Fruit fly (Drosophila melanogaster) whole organism, adult: Measurements from ENCODE around the gene NijC.

ENCODE experiments used
- CG11617 ChIP-seq: fragments of 200-800 bp; sonication (Bioruptor generic); optimal IDR thresholded peaks from 2 replicates; lab custom pipeline; 2017; ENCODE audit warnings: mild to moderate bottlenecking, missing biosample characterization, missing genetic modification reagents, missing genetic modification characterization
- CG12768 ChIP-seq: fragments of 200-800 bp; sonication (Bioruptor generic); optimal IDR thresholded peaks from 2 replicates; lab custom pipeline; 2017; ENCODE audit warnings: missing biosample characterization, missing genetic modification characterization, mild to moderate bottlenecking, moderate library complexity, missing genetic modification reagents
- CG14711 ChIP-seq: fragments of 200-800 bp; sonication (Bioruptor generic); optimal IDR thresholded peaks from 2 replicates; lab custom pipeline; 2018; ENCODE audit warnings: missing biosample characterization, mild to moderate bottlenecking, missing genetic modification characterization, moderate library complexity
- CG1620 ChIP-seq: fragments of 200-800 bp; sonication (Bioruptor generic); optimal IDR thresholded peaks from 2 replicates; lab custom pipeline; 2016; ENCODE audit warnings: missing biosample characterization, missing genetic modification characterization
- CG33017 ChIP-seq: fragments of 200-800 bp; sonication (Bioruptor generic); optimal IDR thresholded peaks from 2 replicates; lab custom pipeline; 2018; ENCODE audit warnings: missing biosample characterization, mild to moderate bottlenecking, missing genetic modification characterization, moderate library complexity
- CG5204 ChIP-seq: fragments of 200-800 bp; sonication (Bioruptor generic); optimal IDR thresholded peaks from 2 replicates; lab custom pipeline; 2016; ENCODE audit warnings: missing biosample characterization, missing genetic modification characterization
- CG7045 ChIP-seq: fragments of 200-800 bp; sonication (Bioruptor generic); optimal IDR thresholded peaks from 2 replicates; lab custom pipeline; 2017; ENCODE audit warnings: missing biosample characterization, mild to moderate bottlenecking, missing genetic modification characterization
- CG7101 ChIP-seq: fragments of 200-800 bp; sonication (Bioruptor generic); optimal IDR thresholded peaks from 2 replicates; lab custom pipeline; 2018; ENCODE audit warnings: missing biosample characterization, mild to moderate bottlenecking, missing genetic modification characterization, moderate library complexity
- Clk ChIP-seq: fragments of 200-800 bp; sonication (Bioruptor generic); optimal IDR thresholded peaks from 2 replicates; lab custom pipeline; 2017; ENCODE audit warnings: missing biosample characterization, missing genetic modification characterization
- Crg-1 ChIP-seq: fragments of 200-800 bp; sonication (Bioruptor generic); optimal IDR thresholded peaks from 2 replicates; lab custom pipeline; 2016; ENCODE audit warnings: missing biosample characterization, missing genetic modification characterization
- Hr96 ChIP-seq: fragments of 200-800 bp; sonication (Bioruptor generic); optimal IDR thresholded peaks from 2 replicates; lab custom pipeline; 2016; ENCODE audit warnings: missing biosample characterization, missing genetic modification characterization
- Mnt ChIP-seq: fragments of 200-800 bp; sonication (Bioruptor generic); optimal IDR thresholded peaks from 2 replicates; lab custom pipeline; 2016; ENCODE audit warnings: missing biosample characterization, mild to moderate bottlenecking, missing genetic modification characterization
- bab1 ChIP-seq: fragments of 200-800 bp; sonication (Bioruptor generic); optimal IDR thresholded peaks from 3 replicates; lab custom pipeline; 2019; ENCODE audit warnings: missing biosample characterization, mild to moderate bottlenecking, missing genetic modification characterization, moderate library complexity
- cic ChIP-seq: fragments of 200-800 bp; sonication (Bioruptor generic); optimal IDR thresholded peaks from 2 replicates; lab custom pipeline; 2017; ENCODE audit warnings: missing biosample characterization, mild to moderate bottlenecking, missing genetic modification characterization, moderate library complexity
- cnc ChIP-seq, 2 experiments: fragments of >200 bp; optimal IDR thresholded peaks; 2 replicates each; lab custom pipeline; 2017
- kay ChIP-seq: fragments of 200-800 bp; sonication (Bioruptor generic); peaks from one replicate; lab custom pipeline; 2016; ENCODE audit warnings: missing biosample characterization, missing genetic modification characterization, borderline replicate concordance
- ovo ChIP-seq: fragments of 200-800 bp; sonication (Bioruptor generic); optimal IDR thresholded peaks from 2 replicates; lab custom pipeline; 2016; ENCODE audit warnings: missing biosample characterization, missing genetic modification characterization
- pad ChIP-seq: fragments of 200-800 bp; sonication (Bioruptor generic); optimal IDR thresholded peaks from 3 replicates; lab custom pipeline; 2017; ENCODE audit warnings: missing biosample characterization, missing genetic modification characterization, mild to moderate bottlenecking, moderate library complexity, missing genetic modification reagents
- tj ChIP-seq: fragments of 200-800 bp; sonication (Bioruptor generic); optimal IDR thresholded peaks from 3 replicates; lab custom pipeline; 2017; ENCODE audit warnings: missing biosample characterization, mild to moderate bottlenecking, missing genetic modification characterization, moderate library complexity
- toe ChIP-seq: fragments of 200-800 bp; sonication (Bioruptor generic); optimal IDR thresholded peaks from 2 replicates; lab custom pipeline; 2016; ENCODE audit warnings: missing biosample characterization, missing genetic modification characterization

Gene NijC

DNA sequence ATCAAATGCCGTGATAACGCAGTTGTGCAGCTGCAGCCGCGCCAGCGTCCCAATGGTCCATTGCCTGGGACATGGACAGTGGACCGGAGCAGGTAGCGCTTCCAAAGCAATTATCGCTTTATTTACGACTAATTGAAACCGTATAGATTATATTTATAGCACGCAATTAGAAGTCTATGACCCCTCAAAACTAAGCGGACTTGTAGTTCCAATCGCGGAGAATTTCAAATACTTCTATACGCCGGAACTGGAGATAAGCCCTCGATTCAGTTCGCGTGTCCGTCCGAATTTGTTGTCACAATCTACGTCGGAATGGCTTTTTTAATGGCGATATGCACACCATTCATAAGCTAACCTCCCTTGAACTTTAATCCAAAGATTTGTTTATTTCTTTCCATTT is 9.6 kb upstream of the NijC start:
- TF ChIP-seq CG33017 (tag; lab: Kevin White, UChicago) (no peak), cic (GFP tag; lab: Kevin White, UChicago) (no peak), CG1620 (GFP tag; lab: Kevin White, UChicago) (no peak), Crg-1 (no peak), cnc (optimal IDR thresholded peaks at IDR 0.05; lab: Kevin White, UChicago) (no peak), pad (GFP tag; lab: Kevin White, UChicago) (no peak), CG5204 (GFP tag; lab: Kevin White, UChicago) (no peak), CG7045 (GFP tag; lab: Kevin White, UChicago) (peak; percentile 20), tj (GFP tag; lab: Kevin White, UChicago) (no peak), CG14711 (tag; lab: Kevin White, UChicago) (peak; percentile 15), CG12768 (GFP tag; lab: Kevin White, UChicago) (no peak), bab1 (GFP tag; lab: Kevin White, UChicago) (no peak), ovo (GFP tag; lab: Kevin White, UChicago) (no peak), Hr96 (GFP tag; lab: Kevin White, UChicago) (no peak), CG11617 (GFP tag; lab: Kevin White, UChicago) (no peak), Mnt (GFP tag; lab: Kevin White, UChicago) (no peak), CG7101 (tag; lab: Kevin White, UChicago) (peak; percentile 36), toe (no peak), Clk (GFP tag; lab: Kevin White, UChicago) (no peak), kay (no peak)

DNA sequence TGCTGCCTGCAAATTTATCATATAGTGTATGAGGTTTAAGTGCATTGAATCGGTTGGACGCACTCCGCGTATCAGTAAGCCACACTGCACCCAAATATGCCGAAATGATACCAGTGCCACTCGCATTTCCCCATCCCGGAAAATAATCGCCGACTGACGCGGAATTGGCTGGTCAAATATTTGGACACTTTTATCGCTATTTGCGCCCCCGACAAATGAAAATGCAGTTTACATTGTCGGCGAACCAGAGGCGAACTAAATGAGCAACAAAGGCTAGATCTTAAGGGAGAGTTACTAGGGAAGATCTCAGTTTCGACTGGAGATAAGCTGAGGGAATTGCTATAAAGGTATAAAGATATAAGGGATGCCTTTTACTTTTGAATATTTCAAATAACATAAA is 6.8 kb upstream of the NijC start:
- peak; percentile 54 for TF ChIP-seq CG12768 (GFP tag; lab: Kevin White, UChicago)
- TF ChIP-seq CG7045 (GFP tag; lab: Kevin White, UChicago): peak; percentile 44
- no peak for TF ChIP-seq Mnt (GFP tag; lab: Kevin White, UChicago)
- peak; percentile 41 for TF ChIP-seq CG7101 (tag; lab: Kevin White, UChicago)
- TF ChIP-seq CG14711 (tag; lab: Kevin White, UChicago): peak; percentile 6
- TF ChIP-seq cic (GFP tag; lab: Kevin White, UChicago): peak; percentile 22
- TF ChIP-seq cnc (optimal IDR thresholded peaks at IDR 0.05; lab: Kevin White, UChicago): no peak
- TF ChIP-seq tj (GFP tag; lab: Kevin White, UChicago): no peak
- TF ChIP-seq CG1620 (GFP tag; lab: Kevin White, UChicago): no peak
- peak; percentile 5 for TF ChIP-seq Crg-1
- peak; percentile 10 for TF ChIP-seq CG33017 (tag; lab: Kevin White, UChicago)
- TF ChIP-seq pad (GFP tag; lab: Kevin White, UChicago): peak; percentile 17

DNA sequence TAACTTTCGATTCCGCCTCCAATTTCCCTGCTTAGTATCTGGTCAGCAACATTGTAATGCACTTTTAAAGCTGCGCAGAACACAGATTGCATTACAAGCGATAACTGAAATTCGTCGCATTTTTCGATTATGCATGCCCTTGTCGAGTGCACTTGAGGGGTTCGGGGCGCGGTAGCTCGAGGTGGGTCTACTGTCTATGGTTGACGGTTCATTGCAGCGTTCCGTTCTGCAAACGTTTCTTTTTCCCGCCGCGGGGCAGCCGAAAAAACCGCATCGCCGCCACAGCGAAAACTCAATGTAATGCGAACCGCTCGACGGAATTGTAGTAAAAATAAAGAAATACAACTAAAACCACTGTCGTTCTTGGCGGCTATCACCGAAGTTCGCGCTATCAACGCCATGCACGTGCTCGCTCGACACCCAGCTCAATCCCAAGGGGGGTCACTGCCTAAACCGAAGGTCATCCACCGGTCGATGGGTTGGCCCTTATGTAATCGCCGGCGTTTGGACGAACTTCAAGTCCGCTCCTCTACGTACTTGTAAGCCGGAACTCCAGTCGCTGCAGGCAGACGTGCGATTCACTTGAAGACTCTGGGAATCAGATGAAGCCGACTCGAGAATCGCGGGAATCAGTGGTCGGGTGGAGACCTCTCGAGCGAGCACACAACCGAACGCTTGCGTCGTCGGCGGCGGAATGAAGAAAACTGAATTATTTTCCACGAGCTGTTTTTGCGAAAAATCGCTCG is 6.1 kb upstream of the NijC start, which contains the start of gene kar:
TSS of gene kar (minus strand) at position 696 of the 746 bp plus-strand sequence.
- TF ChIP-seq tj (GFP tag; lab: Kevin White, UChicago) (peak; percentile 100), kay (no peak), CG14711 (tag; lab: Kevin White, UChicago) (no peak), CG33017 (tag; lab: Kevin White, UChicago) (peak; percentile 15), cnc (optimal IDR thresholded peaks at IDR 0.05; lab: Kevin White, UChicago) (no peak), pad (GFP tag; lab: Kevin White, UChicago) (no peak), CG12768 (GFP tag; lab: Kevin White, UChicago) (no peak), CG11617 (GFP tag; lab: Kevin White, UChicago) (no peak), Crg-1 (no peak), bab1 (GFP tag; lab: Kevin White, UChicago) (no peak), CG1620 (GFP tag; lab: Kevin White, UChicago) (no peak), cic (GFP tag; lab: Kevin White, UChicago) (peak; percentile 3), CG7045 (GFP tag; lab: Kevin White, UChicago) (no peak), ovo (GFP tag; lab: Kevin White, UChicago) (no peak), Mnt (GFP tag; lab: Kevin White, UChicago) (peak; percentile 88), CG7101 (tag; lab: Kevin White, UChicago) (no peak), toe (no peak), Hr96 (GFP tag; lab: Kevin White, UChicago) (no peak), CG5204 (GFP tag; lab: Kevin White, UChicago) (no peak), Clk (GFP tag; lab: Kevin White, UChicago) (no peak)

- TF ChIP-seq kay (no peak), bab1 (GFP tag; lab: Kevin White, UChicago) (peak; percentile 4)
Observed at dm6 chr3R:12691422-12692101, 3.4 kb upstream of the NijC start, which contains the start of gene Arp1. Arp1 (plus strand) TSS chr3R:12691743.

DNA sequence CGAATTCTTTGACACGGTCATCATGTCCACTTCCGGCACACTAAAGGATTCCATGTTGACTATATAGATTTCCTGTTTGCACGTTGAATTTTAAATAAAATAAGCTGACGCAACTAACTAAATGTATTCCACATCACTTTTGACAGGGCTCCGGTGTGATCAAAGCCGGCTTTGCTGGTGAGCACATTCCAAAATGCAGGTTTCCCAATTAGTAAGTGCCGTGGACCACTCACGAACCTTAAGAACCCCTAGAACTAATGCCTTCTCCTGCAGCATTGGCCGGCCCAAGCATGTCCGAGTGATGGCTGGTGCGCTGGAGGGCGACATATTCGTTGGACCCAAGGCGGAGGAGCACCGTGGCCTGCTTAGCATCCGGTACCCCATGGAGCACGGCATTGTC is 2.4 kb upstream of the NijC start, which contains the start of gene CG31347:
TSS of gene CG31347 (minus strand) at position 101 of the 400 bp plus-strand sequence.
- TF ChIP-seq CG7045 (GFP tag; lab: Kevin White, UChicago) (no peak), cnc (optimal IDR thresholded peaks at IDR 0.05; lab: Kevin White, UChicago) (no peak), Clk (GFP tag; lab: Kevin White, UChicago) (no peak), kay (no peak), cic (GFP tag; lab: Kevin White, UChicago) (no peak), toe (no peak)
